Worm (Caenorhabditis elegans): ENCODE results near the gene ZK809.9.

ce11 chrIV:11694143-11694542, 29.0 kb downstream of the ZK809.9 start, which contains the start of gene ZK792.7:
- TF ChIP-seq lsy-2 (tag; optimal IDR thresholded peaks at IDR 0.05) (no peak), ceh-88 (GFP tag; IDR thresholded peaks at IDR 0.05) (no peak), zag-1 (tag; optimal IDR thresholded peaks at IDR 0.05) (no peak), unc-130 (tag; optimal IDR thresholded peaks at IDR 0.05) (no peak), ceh-82 (tag; optimal IDR thresholded peaks at IDR 0.05) (no peak), sox-4 (tag; optimal IDR thresholded peaks at IDR 0.05) (no peak), nhr-90 (tag; optimal IDR thresholded peaks at IDR 0.05; ENCODE audit: poor library complexity) (no peak), ceh-90 (tag; optimal IDR thresholded peaks at IDR 0.05) (no peak), snu-23 (GFP tag; optimal IDR thresholded peaks at IDR 0.05) (no peak)

Measured in whole organism, L1 larva.